Fruit fly (Drosophila melanogaster): Measurements from ENCODE around the gene CG7386.

- TF ChIP-seq CG12605 (GFP tag; IDR thresholded peaks at IDR 0.05) (no peak), CG8301 (tag; optimal IDR thresholded peaks at IDR 0.05) (no peak), CG32121 (GFP tag; IDR thresholded peaks at IDR 0.05) (no peak), CG10348 (GFP tag; IDR thresholded peaks at IDR 0.05) (no peak), Snoo (tag; optimal IDR thresholded peaks at IDR 0.05) (no peak), CG4496 (GFP tag; IDR thresholded peaks at IDR 0.05) (0 out of 3 replicates have a peak, but pooled peaks have one; percentile 4), CG13204 (GFP tag; optimal IDR thresholded peaks at IDR 0.05) (no peak), EcR (GFP tag; optimal IDR thresholded peaks at IDR 0.05) (peak; percentile 96), Ets98B (GFP tag; IDR thresholded peaks at IDR 0.05) (no peak), Pif1B (GFP tag; optimal IDR thresholded peaks at IDR 0.05) (no peak), CG15710 (tag; optimal IDR thresholded peaks at IDR 0.05) (no peak), CG8159 (tag; optimal IDR thresholded peaks at IDR 0.05) (no peak), CG9948 (tag; optimal IDR thresholded peaks at IDR 0.05) (no peak), CG17806 (tag; optimal IDR thresholded peaks at IDR 0.05) (no peak)
Measured at dm6 chr3L:6193556-6194114, 4.1 kb downstream of the CG7386 start.
